Worm (Caenorhabditis elegans): ENCODE measurements around the gene cth-2.

cth-2 gene

ce11 chrII:7022370-7023001, 35.3 kb downstream of the cth-2 start, which contains the start of the genes lst-6 and lst-5:
Gene lst-6, minus strand, starts transcription at chrII:7022509.
Gene lst-5, plus strand, starts transcription at chrII:7022913.
- TF ChIP-seq aly-2 (tag; optimal IDR thresholded peaks at IDR 0.05) = no peak
- peak; percentile 38; the same call in 1 of the 2 replicates for TF ChIP-seq php-3 (GFP tag; IDR thresholded peaks at IDR 0.05)
- TF ChIP-seq Y105C5A.15 (GFP tag; IDR thresholded peaks at IDR 0.05) = no peak
- no peak for TF ChIP-seq nhr-77 (tag; optimal IDR thresholded peaks at IDR 0.05)
- peak; percentile 74 for TF ChIP-seq hlh-30 (tag; optimal IDR thresholded peaks at IDR 0.05; ENCODE audit: insufficient read depth)
- TF ChIP-seq daf-16 (GFP tag; optimal IDR thresholded peaks at IDR 0.05) = peak in 1 of 2 experiments; percentile 34
- TF ChIP-seq daf-16 (tag; optimal IDR thresholded peaks at IDR 0.05) = peak; percentile 51
- peak; percentile 68 for TF ChIP-seq pqm-1 (tag; optimal IDR thresholded peaks at IDR 0.05)
- TF ChIP-seq rbr-2 (tag; optimal IDR thresholded peaks at IDR 0.05) = peak; percentile 70
- no peak for TF ChIP-seq lir-3 (tag; optimal IDR thresholded peaks at IDR 0.05)
- TF ChIP-seq madf-9 (GFP tag; conservative IDR thresholded peaks at IDR 0.05) = no peak
- TF ChIP-seq dmd-6 (GFP tag; IDR thresholded peaks at IDR 0.05) = peak; percentile 58; the same call in 1 of the 2 replicates
- no peak for TF ChIP-seq fos-1 (tag; optimal IDR thresholded peaks at IDR 0.05)
- peak; percentile 62 for TF ChIP-seq aha-1 (tag)
- TF ChIP-seq lin-38 (GFP tag; IDR thresholded peaks at IDR 0.05) = peak; percentile 81
- TF ChIP-seq spr-1 (tag; optimal IDR thresholded peaks at IDR 0.05) = peak; percentile 8
- 0 out of 2 replicates have a peak, but pooled peaks have one; percentile 16 for TF ChIP-seq lin-1 (GFP tag; IDR thresholded peaks at IDR 0.05)
- no peak for TF ChIP-seq egl-43 (GFP tag; IDR thresholded peaks at IDR 0.05)
- no peak for TF ChIP-seq nhr-10 (tag; optimal IDR thresholded peaks at IDR 0.05)
- TF ChIP-seq mep-1 (tag; optimal IDR thresholded peaks at IDR 0.05) = peak; percentile 73
- TF ChIP-seq mdl-1 (tag; optimal IDR thresholded peaks at IDR 0.05) = peak in 1 of 2 experiments; percentile 34
- peak; percentile 5 for TF ChIP-seq nhr-48 (tag; optimal IDR thresholded peaks at IDR 0.05)
- TF ChIP-seq hlh-11 (tag; optimal IDR thresholded peaks at IDR 0.05) = peak; percentile 73
- TF ChIP-seq jun-1 (tag; optimal IDR thresholded peaks at IDR 0.05) = no peak
- TF ChIP-seq dpl-1 (GFP tag; optimal IDR thresholded peaks at IDR 0.05) = peak; percentile 66
- TF ChIP-seq mxl-3 (GFP tag; optimal IDR thresholded peaks at IDR 0.05) = peak; percentile 19
- peak; percentile 55 for TF ChIP-seq dve-1 (tag; optimal IDR thresholded peaks at IDR 0.05; ENCODE audit: insufficient read depth)
- no peak for TF ChIP-seq skn-1 (tag; optimal IDR thresholded peaks at IDR 0.05)
- TF ChIP-seq mes-2 (tag; optimal IDR thresholded peaks at IDR 0.05; ENCODE audit: poor library complexity, severe bottlenecking) = peak; percentile 71
- TF ChIP-seq ceh-44 (GFP tag; IDR thresholded peaks at IDR 0.05) = no peak
- peak; percentile 70 for TF ChIP-seq T20F7.1 (GFP tag; optimal IDR thresholded peaks at IDR 0.05)
- peak; percentile 53 for TF ChIP-seq fkh-10 (GFP tag; optimal IDR thresholded peaks at IDR 0.05)
- no peak for TF ChIP-seq unc-39 (tag; optimal IDR thresholded peaks at IDR 0.05)
- peak; percentile 6 for TF ChIP-seq lin-13 (GFP tag; optimal IDR thresholded peaks at IDR 0.05)
- TF ChIP-seq nhr-28 (tag; optimal IDR thresholded peaks at IDR 0.05) = peak; percentile 50
- no peak for TF ChIP-seq ceh-28 (tag; optimal IDR thresholded peaks at IDR 0.05)
- peak in 1 of 2 experiments; percentile 41 for TF ChIP-seq hif-1 (tag; optimal IDR thresholded peaks at IDR 0.05)
- peak; percentile 39 to 86 for TF ChIP-seq lsy-2 (tag; optimal IDR thresholded peaks at IDR 0.05)
- no peak for TF ChIP-seq daf-19 (GFP tag; conservative IDR thresholded peaks at IDR 0.05)
- no peak for TF ChIP-seq ctbp-1 (GFP tag; IDR thresholded peaks at IDR 0.05)
- no peak for TF ChIP-seq attf-4 (tag; optimal IDR thresholded peaks at IDR 0.05)

DNA sequence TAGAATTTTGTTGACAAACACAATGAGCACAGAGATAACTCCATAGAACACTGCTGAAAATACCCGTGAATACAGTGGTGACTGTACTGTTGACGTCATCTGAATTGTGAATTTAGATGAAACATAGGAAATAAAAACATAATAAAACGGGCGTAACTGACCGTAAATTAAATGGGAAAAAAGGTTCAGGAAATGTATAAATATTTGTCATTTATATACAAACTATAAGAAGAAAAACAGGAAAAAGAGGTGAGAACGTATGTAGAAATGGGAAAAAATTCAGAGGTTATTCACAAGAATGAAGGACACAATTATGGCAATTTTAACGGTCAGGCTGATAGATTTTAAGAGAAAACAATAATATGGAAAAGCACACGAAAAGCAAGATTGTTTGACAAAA, 45.2 kb downstream of the cth-2 start, which contains the start of gene sqv-7:
TSS of gene sqv-7 (minus strand) at position 101 of the 400 bp plus-strand sequence.
- TF ChIP-seq nhr-48 (tag; optimal IDR thresholded peaks at IDR 0.05) (no peak), daf-12 (tag; optimal IDR thresholded peaks at IDR 0.05) (no peak), D1046.2 (GFP tag; IDR thresholded peaks at IDR 0.05) (no peak), lin-15B (tag; optimal IDR thresholded peaks at IDR 0.05) (no peak), zip-2 (tag; optimal IDR thresholded peaks at IDR 0.05) (no peak), hmg-1.1 (GFP tag; IDR thresholded peaks at IDR 0.05) (no peak), ceh-28 (tag; optimal IDR thresholded peaks at IDR 0.05) (no peak), snpc-4 (tag; optimal IDR thresholded peaks at IDR 0.05) (no peak), dpl-1 (GFP tag; optimal IDR thresholded peaks at IDR 0.05) (no peak), T26A8.4 (GFP tag; IDR thresholded peaks at IDR 0.05) (no peak), aly-2 (tag; optimal IDR thresholded peaks at IDR 0.05) (no peak), mep-1 (tag; optimal IDR thresholded peaks at IDR 0.05) (no peak), egl-27 (tag; optimal IDR thresholded peaks at IDR 0.05) (no peak), nhr-102 (tag; optimal IDR thresholded peaks at IDR 0.05) (no peak), F44E2.7 (GFP tag; IDR thresholded peaks at IDR 0.05) (no peak), madf-9 (GFP tag; conservative IDR thresholded peaks at IDR 0.05) (no peak), zfp-3 (GFP tag; conservative IDR thresholded peaks at IDR 0.05) (no peak), mdl-1 (tag; optimal IDR thresholded peaks at IDR 0.05) (no peak)

Measured in whole organism, L4 larva.